Fruit fly (Drosophila melanogaster): ENCODE data around the gene CG3823.
A peak's percentile ranks its signal among the peaks of the same experiment; 100 is the strongest.

Gene CG3823

dm6 chrX:6316858-6317474 is 13.2 kb downstream of the CG3823 start (continued):
- peak; percentile 66 for TF ChIP-seq CG11247 (GFP tag; IDR thresholded peaks at IDR 0.05)
- no peak for TF ChIP-seq CG6654 (GFP tag; optimal IDR thresholded peaks at IDR 0.05)
- no peak for TF ChIP-seq z (GFP tag; IDR thresholded peaks at IDR 0.05)
- no peak for TF ChIP-seq trem (tag; optimal IDR thresholded peaks at IDR 0.05)
- peak in 1 of 2 experiments; percentile 26 for TF ChIP-seq crp (GFP tag; optimal IDR thresholded peaks at IDR 0.05)
- TF ChIP-seq Xbp1 (GFP tag; optimal IDR thresholded peaks at IDR 0.05): peak; percentile 38
- TF ChIP-seq Lpt (GFP tag; optimal IDR thresholded peaks at IDR 0.05): no peak
- no peak for TF ChIP-seq CG17612 (GFP tag; IDR thresholded peaks at IDR 0.05)
- TF ChIP-seq Sox100B (GFP tag; optimal IDR thresholded peaks at IDR 0.05): no peak
- no peak for TF ChIP-seq sna (GFP tag; IDR thresholded peaks at IDR 0.05; ENCODE audit: partially characterized antibody)
- TF ChIP-seq CG18619 (GFP tag; optimal IDR thresholded peaks at IDR 0.05): peak; percentile 66
- no peak for TF ChIP-seq CG4328 (GFP tag; optimal IDR thresholded peaks at IDR 0.05)
- TF ChIP-seq Bdp1 (GFP tag; optimal IDR thresholded peaks at IDR 0.05): no peak
- TF ChIP-seq CG12219 (GFP tag; optimal IDR thresholded peaks at IDR 0.05): peak; percentile 49
- TF ChIP-seq Rx (GFP tag; IDR thresholded peaks at IDR 0.05): peak; percentile 49
- no peak for TF ChIP-seq dm (GFP tag; optimal IDR thresholded peaks at IDR 0.05)
- no peak for TF ChIP-seq CG17186 (GFP tag; optimal IDR thresholded peaks at IDR 0.05)
- TF ChIP-seq zfh2 (GFP tag; optimal IDR thresholded peaks at IDR 0.05): peak; percentile 26
- no peak for TF ChIP-seq CG8478 (optimal IDR thresholded peaks at IDR 0.05)
- TF ChIP-seq crc (GFP tag; optimal IDR thresholded peaks at IDR 0.05): no peak
- TF ChIP-seq org-1 (GFP tag; optimal IDR thresholded peaks at IDR 0.05): peak; percentile 73
- peak; percentile 8 for TF ChIP-seq CG8089 (GFP tag; optimal IDR thresholded peaks at IDR 0.05)
- peak; percentile 36 for TF ChIP-seq CG8944 (GFP tag; optimal IDR thresholded peaks at IDR 0.05)
- TF ChIP-seq CG42726 (GFP tag; IDR thresholded peaks at IDR 0.05; ENCODE audit: partially characterized antibody): no peak
- no peak for TF ChIP-seq lov (optimal IDR thresholded peaks at IDR 0.05)
- no peak for TF ChIP-seq lov (GFP tag; IDR thresholded peaks at IDR 0.05)
- no peak for TF ChIP-seq run (tag; optimal IDR thresholded peaks at IDR 0.05)
- TF ChIP-seq seq (GFP tag; IDR thresholded peaks at IDR 0.05): peak; percentile 69
- peak; percentile 41; the same call in 1 of the 2 replicates for TF ChIP-seq ssp (GFP tag; IDR thresholded peaks at IDR 0.05)
- TF ChIP-seq Dek (tag; optimal IDR thresholded peaks at IDR 0.05): peak; percentile 55
- peak; percentile 41 for TF ChIP-seq CG4424 (GFP tag; optimal IDR thresholded peaks at IDR 0.05)
- TF ChIP-seq Hmx (GFP tag; optimal IDR thresholded peaks at IDR 0.05): no peak
- no peak for TF ChIP-seq CG18011 (GFP tag; optimal IDR thresholded peaks at IDR 0.05)
- TF ChIP-seq Hsf (GFP tag; optimal IDR thresholded peaks at IDR 0.05): peak; percentile 60
- no peak for TF ChIP-seq CG7963 (GFP tag; IDR thresholded peaks at IDR 0.05; ENCODE audit: partially characterized antibody)
- no peak for TF ChIP-seq Dref (GFP tag; IDR thresholded peaks at IDR 0.05)
- no peak for TF ChIP-seq wek (GFP tag; optimal IDR thresholded peaks at IDR 0.05)
- TF ChIP-seq CG17385 (GFP tag; optimal IDR thresholded peaks at IDR 0.05): peak; percentile 67
- peak; percentile 32 for TF ChIP-seq CG8388 (GFP tag; optimal IDR thresholded peaks at IDR 0.05)
- peak; percentile 53 for TF ChIP-seq CG32772 (GFP tag; IDR thresholded peaks at IDR 0.05)
- TF ChIP-seq Eip74EF (GFP tag; optimal IDR thresholded peaks at IDR 0.05): no peak
- peak; percentile 46 for TF ChIP-seq bcd (GFP tag; optimal IDR thresholded peaks at IDR 0.05)
- TF ChIP-seq Rfx (GFP tag; IDR thresholded peaks at IDR 0.05): peak; percentile 82
- TF ChIP-seq gro (GFP tag; optimal IDR thresholded peaks at IDR 0.05): peak; percentile 65
- TF ChIP-seq CG10543 (GFP tag; optimal IDR thresholded peaks at IDR 0.05): peak; percentile 66
- peak; percentile 48; the same call in 1 of the 2 replicates for TF ChIP-seq al (GFP tag; IDR thresholded peaks at IDR 0.05)
- no peak for TF ChIP-seq cad (GFP tag; optimal IDR thresholded peaks at IDR 0.05)
- TF ChIP-seq CG6175 (GFP tag; IDR thresholded peaks at IDR 0.05): peak; percentile 44; the same call in 1 of the 3 replicates
- peak; percentile 89 for TF ChIP-seq Fer1 (GFP tag; optimal IDR thresholded peaks at IDR 0.05)
- TF ChIP-seq lbe (GFP tag; optimal IDR thresholded peaks at IDR 0.05): no peak
- no peak for TF ChIP-seq CG1602 (GFP tag; optimal IDR thresholded peaks at IDR 0.05)

All from whole organism, embryonic.